Fruit fly (Drosophila melanogaster) ovary, adult (tissue): ENCODE measurements around the gene CG32847.

Source experiments
- CG17801 ChIP-seq: fragments of 200-800 bp; optimal IDR thresholded peaks from 2 replicates; lab custom pipeline; 2019; ENCODE audit warnings: missing biosample characterization, mild to moderate bottlenecking, missing genetic modification characterization, moderate library complexity; ENCODE audit not compliant: partially characterized antibody

The CG32847 gene

dm6 chr3L:15113257-15113656 is 8.1 kb upstream of the CG32847 start, which contains the start of gene CG13458:
Gene CG13458 (plus strand): TSS chr3L:15113557.
- no peak for TF ChIP-seq CG17801 (GFP tag; lab: Kevin White, UChicago)

- TF ChIP-seq CG17801 (GFP tag; lab: Kevin White, UChicago): no peak
Observed at dm6 chr3L:15116536-15116935, 4.8 kb upstream of the CG32847 start, which contains the start of gene Cep135. Gene Cep135 (plus strand): TSS chr3L:15116737.

- no peak for TF ChIP-seq CG17801 (GFP tag; lab: Kevin White, UChicago)
Observed at dm6 chr3L:15123736-15124135, 2.4 kb downstream of the CG32847 start.

dm6 chr3L:15125077-15125652 is 3.8 kb downstream of the CG32847 start, which contains the start of gene CG16959:
Gene CG16959 (minus strand): TSS chr3L:15125321.
- no peak for TF ChIP-seq CG17801 (GFP tag; lab: Kevin White, UChicago)

DNA sequence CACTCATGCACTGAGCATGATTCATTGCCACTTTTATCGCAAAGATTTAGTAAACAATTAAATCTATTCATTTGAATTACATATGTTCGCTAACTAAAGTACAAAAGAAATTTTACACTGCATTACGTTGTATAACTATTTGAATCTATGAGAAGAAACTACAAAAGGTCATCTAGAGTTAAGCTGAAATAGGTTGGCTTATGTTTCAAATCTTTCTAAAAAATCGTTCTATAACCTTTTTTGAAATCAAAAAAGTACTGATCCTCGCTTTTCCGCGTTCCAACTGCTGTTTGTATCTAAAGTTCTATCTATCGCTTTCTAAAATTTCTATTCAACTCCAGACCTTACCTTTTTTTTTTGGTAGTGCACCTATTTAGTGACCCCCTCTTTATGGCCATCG is 4.3 kb downstream of the CG32847 start:
- no peak for TF ChIP-seq CG17801 (GFP tag; lab: Kevin White, UChicago)

DNA sequence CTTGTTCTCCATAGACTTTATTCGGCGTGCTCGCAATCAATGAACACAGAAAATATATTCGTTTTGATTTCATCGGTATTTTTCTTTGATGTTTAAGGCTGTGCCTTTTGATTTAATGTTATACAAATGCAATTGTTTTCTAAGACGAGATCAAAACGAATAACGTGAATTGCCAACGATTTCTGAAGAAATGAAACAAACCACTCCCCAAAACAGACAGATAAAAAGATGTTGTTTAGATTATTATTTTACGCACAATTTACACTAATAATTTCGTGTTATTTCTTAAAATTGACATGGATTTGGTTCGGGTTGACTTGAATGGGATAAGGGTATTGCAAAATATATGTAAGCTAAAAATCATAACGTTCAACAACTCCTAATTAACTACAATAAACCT is 9.9 kb downstream of the CG32847 start, which contains the start of gene CG13457:
CG13457 (minus strand) TSS at position 101 of the 400 bp plus-strand sequence.
- no peak for TF ChIP-seq CG17801 (GFP tag; lab: Kevin White, UChicago)

DNA sequence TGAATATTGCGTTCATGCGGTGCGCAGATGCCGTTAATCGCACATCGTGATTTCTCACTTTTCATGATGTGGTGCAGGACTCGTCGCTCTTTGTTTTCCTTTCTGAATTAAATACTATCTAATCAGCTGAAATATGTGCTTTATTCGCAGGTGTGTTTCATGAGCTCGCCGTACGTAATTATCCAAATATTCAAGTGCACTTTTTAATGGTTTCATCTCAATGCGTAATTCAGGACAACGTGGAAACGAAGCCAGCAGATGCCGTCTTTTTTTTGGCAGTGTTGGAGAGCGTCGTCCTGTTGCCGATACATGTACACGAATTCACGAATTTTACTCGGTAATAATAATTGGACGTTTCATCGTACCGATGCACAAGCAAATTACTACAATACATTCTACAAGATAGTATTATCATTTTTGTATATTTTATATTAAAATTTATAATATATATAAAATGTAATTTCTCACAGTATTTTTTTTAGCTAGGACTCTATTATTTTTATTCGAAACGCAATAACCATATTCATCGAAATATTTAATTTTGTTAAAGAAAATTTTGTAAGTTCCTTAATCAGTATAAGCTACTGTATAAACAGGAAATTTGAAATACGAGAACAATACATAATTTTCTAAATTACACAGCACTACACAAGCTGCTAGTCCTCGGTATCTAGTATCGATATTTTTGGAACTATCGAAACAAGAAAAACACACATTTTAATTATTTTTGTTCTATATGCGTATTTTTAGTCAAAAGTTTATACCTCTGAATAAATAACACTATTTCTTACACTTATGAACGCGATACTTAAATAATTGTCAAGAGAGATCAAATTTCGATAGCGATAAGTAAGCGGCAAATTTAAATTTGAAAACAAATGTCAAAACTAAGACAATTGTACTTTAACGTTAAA is 15.5 kb downstream of the CG32847 start, which contains the start of gene CG12316:
CG12316 (minus strand) TSS at position 276 of the 914 bp plus-strand sequence.
- TF ChIP-seq CG17801 (GFP tag; lab: Kevin White, UChicago): peak; percentile 68

DNA sequence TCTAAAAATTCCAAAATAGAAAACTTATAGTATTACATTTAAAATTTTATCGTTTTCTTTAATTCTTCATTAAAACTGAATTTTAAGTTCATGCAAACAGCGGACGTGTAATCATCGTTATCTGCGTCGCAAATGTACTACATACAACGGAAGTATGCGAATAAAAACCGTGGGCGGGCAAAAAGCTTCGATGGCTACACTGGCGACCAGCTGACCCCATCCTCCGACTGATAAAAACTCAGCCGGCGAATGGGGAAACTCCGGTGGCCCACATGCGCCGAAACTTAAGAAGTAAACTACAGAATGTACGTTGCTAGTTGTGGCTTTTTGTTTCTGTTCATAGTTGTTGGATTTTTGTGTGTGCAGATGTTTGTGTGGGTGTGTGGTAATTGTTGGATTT is 16.4 kb downstream of the CG32847 start:
- no peak for TF ChIP-seq CG17801 (GFP tag; lab: Kevin White, UChicago)

DNA sequence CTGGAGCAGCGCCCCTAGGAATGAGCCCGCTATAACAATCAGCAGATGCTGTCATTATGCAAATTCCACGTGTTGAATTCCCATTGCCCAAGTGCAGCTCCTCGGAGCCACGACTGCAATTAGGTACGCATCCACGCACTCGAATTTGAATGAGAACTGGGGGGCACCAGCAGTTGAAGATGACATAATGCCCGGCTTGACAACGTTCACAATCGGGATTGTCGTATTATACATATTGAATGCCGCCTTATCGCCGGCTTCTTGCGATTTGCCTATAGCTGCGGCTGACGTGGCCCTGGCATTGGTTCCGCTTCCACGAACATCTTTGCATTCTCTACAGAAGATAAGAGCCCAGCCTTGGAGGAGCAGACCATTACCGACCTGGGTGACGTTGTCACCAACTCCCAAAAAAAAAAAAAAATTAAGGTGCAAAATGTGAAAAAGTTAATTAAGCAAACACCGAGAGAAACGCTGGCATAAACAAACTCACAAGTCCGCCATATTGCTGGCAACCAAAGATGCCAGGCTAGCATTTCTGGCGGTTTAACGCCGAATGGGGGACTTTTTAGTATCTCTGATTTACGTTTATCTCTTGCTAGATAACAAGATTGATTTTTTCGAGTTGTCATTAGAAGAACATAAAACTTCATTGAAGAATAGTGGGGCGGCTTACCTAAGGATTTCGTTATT is 19.0 kb downstream of the CG32847 start:
- TF ChIP-seq CG17801 (GFP tag; lab: Kevin White, UChicago): no peak

dm6 chr3L:15141118-15142003 is 20.0 kb downstream of the CG32847 start:
- no peak for TF ChIP-seq CG17801 (GFP tag; lab: Kevin White, UChicago)

DNA sequence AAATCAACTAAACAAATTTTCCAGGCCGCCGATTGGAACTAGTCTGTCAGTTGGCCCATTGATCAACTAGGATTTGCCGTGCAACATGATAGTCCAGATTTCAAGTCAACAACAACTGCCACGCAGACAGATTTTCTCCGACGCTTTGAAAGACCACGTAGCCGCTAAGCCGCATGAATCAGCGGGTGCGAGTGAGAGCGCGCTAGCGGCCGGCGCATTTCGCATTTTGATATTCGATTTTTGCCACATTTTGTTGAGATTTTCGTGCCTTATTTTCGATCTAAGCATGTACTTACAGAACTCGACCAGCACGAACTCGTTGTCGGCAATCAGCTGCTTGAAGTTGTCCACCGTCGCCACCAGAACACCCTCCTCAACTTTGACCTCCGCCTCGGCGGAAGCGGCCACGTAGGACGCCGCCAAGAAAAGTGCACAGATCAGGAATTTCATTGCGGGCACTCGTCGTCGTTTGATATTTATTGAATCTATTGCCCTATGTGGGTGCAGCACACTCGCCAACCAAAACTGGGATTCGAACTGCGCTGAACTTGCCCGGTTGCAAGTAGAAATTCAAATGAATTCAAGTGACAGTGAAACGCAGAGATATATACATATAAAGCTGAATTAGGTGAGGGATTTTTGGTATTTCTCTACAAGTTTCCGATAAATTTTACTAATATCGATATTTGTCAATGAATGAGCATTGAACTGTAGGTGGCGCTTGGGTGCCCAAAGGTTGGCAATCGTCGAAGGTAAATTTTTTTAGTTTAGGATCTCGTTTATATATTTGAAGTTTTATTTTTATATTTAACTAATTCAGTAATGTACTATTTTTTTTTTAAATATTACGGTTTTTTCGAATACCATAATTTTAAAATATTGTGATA is 20.9 kb downstream of the CG32847 start, which contains the start of gene Pdi:
Pdi (minus strand) TSS at position 837 of the 887 bp plus-strand sequence.
- no peak for TF ChIP-seq CG17801 (GFP tag; lab: Kevin White, UChicago)

DNA sequence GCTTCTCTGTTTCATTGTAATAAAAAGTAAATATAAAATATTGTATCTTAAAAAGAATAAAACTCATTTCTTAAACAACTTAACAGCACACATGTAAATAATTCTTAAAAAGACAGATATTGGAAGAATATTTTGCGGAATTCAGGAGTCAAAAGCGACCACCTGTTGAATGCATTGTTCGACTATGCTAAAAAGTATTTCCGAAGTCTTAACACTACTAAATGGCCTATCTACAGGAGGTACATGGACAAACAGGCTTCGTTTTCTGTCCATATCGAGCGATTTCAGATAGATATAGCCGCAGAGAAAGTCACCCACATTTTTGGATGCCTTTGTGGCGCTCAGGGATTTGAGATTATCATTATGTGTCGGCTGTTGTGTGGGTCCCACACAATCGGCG is 21.7 kb downstream of the CG32847 start:
- no peak for TF ChIP-seq CG17801 (GFP tag; lab: Kevin White, UChicago)
